Worm (Caenorhabditis elegans) whole organism, L4 larva: ENCODE data around the gene cdh-9.

Source experiments
- ZK546.5 ChIP-seq, 2 experiments: sonication (generic microtip); optimal IDR thresholded peaks; 2 replicates each; lab custom pipeline; 2017; ENCODE audit warnings: missing biosample characterization in 2 of 2, missing genetic modification characterization in 2 of 2
- ama-1 ChIP-seq: fragments of 150-350 bp; optimal IDR thresholded peaks from 2 replicates; lab custom pipeline; 2014; ENCODE audit warnings: inconsistent platforms, mixed read lengths
- ceh-82 ChIP-seq: sonication (generic microtip); optimal IDR thresholded peaks from 2 replicates; lab custom pipeline; 2017; ENCODE audit warnings: missing biosample characterization, missing genetic modification characterization
- daf-8 ChIP-seq: fragments of 200-800 bp; sonication (Bioruptor generic); IDR thresholded peaks from 2 replicates; pipeline ENCODE4 v1.3.6; 2022; ENCODE audit warnings: missing genetic modification characterization, missing compliant biosample characterization
- fkh-10 ChIP-seq: fragments of 150-350 bp; optimal IDR thresholded peaks from 2 replicates; lab custom pipeline; 2014; ENCODE audit warnings: missing biosample characterization, missing genetic modification reagents, missing genetic modification characterization
- gei-8 ChIP-seq: fragments of 200-800 bp; sonication (Bioruptor generic); optimal IDR thresholded peaks from 2 replicates; lab custom pipeline; 2018; ENCODE audit warnings: mild to moderate bottlenecking, missing genetic modification characterization, missing compliant biosample characterization
- lim-7 ChIP-seq: fragments of 200-800 bp; sonication (Bioruptor generic); IDR thresholded peaks from 2 replicates; pipeline ENCODE4 v1.3.6; 2022; ENCODE audit warnings: missing genetic modification characterization, missing compliant biosample characterization
- lsy-2 ChIP-seq, 2 experiments: fragments of 150-350 bp in 1 of 2; sonication (generic microtip) in 1 of 2; optimal IDR thresholded peaks; 2 replicates each; lab custom pipeline; 2014 to 2017; ENCODE audit warnings: missing biosample characterization in 2 of 2, missing genetic modification characterization in 2 of 2
- nhr-102 ChIP-seq: sonication (generic microtip); optimal IDR thresholded peaks from 2 replicates; lab custom pipeline; 2016; ENCODE audit warnings: mild to moderate bottlenecking, missing genetic modification characterization, moderate library complexity, missing compliant biosample characterization
- nhr-237 ChIP-seq: sonication (generic microtip); optimal IDR thresholded peaks from 2 replicates; lab custom pipeline; 2017; ENCODE audit warnings: missing biosample characterization, missing genetic modification characterization
- skn-1 ChIP-seq: fragments of 150-350 bp; optimal IDR thresholded peaks from 2 replicates; lab custom pipeline; 2014; ENCODE audit warnings: missing biosample characterization, missing genetic modification characterization

- no peak for TF ChIP-seq ZK546.5 (tag; optimal IDR thresholded peaks at IDR 0.05; lab: Kevin White, UChicago)
- no peak for TF ChIP-seq skn-1
- no peak for TF ChIP-seq nhr-237 (tag; lab: Kevin White, UChicago)
- TF ChIP-seq ceh-82: no peak
- TF ChIP-seq lim-7: no peak
- TF ChIP-seq lsy-2 (tag; optimal IDR thresholded peaks at IDR 0.05; lab: Kevin White, UChicago): no peak
- TF ChIP-seq ama-1: no peak
- TF ChIP-seq fkh-10: peak; percentile 28
- TF ChIP-seq daf-8: no peak
- no peak for TF ChIP-seq gei-8 (GFP tag; lab: Kevin White, UChicago)
- TF ChIP-seq nhr-102: no peak
Measured at ce11 chrX:16564515-16565285, 30.3 kb upstream of the cdh-9 start.
